Worm (Caenorhabditis elegans): ENCODE data around the gene ndab-2.
A peak's percentile ranks its signal among the peaks of the same experiment; 100 is the strongest.

ndab-2 gene

DNA sequence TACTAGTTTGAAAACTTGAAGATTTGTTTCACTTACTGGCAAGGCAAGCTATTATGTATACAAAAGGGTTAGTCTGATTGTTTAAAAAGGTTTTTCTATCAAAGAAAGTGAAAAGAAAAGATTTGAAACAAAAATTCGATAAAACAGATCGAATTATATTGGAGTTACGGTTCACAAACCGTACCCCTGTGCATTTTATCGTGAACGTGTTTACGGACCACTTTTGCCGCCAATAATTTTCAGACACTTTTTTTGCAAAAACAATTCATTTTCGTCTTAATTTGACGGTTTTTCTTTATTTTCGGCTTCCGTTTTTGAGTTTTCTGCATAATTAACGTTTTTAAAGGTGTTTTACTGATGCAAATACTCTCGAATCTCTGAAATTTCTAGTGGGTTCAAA, 15.3 kb upstream of the ndab-2 start:
- no peak for TF ChIP-seq zip-8 (tag; optimal IDR thresholded peaks at IDR 0.05)
- TF ChIP-seq elt-1 (tag; optimal IDR thresholded peaks at IDR 0.05; ENCODE audit: borderline replicate concordance, insufficient read depth), result no peak
- no peak for TF ChIP-seq mab-5 (tag; optimal IDR thresholded peaks at IDR 0.05)
- no peak for TF ChIP-seq sptf-1 (tag; optimal IDR thresholded peaks at IDR 0.05)
- TF ChIP-seq snpc-4 (tag; optimal IDR thresholded peaks at IDR 0.05), result no peak

DNA sequence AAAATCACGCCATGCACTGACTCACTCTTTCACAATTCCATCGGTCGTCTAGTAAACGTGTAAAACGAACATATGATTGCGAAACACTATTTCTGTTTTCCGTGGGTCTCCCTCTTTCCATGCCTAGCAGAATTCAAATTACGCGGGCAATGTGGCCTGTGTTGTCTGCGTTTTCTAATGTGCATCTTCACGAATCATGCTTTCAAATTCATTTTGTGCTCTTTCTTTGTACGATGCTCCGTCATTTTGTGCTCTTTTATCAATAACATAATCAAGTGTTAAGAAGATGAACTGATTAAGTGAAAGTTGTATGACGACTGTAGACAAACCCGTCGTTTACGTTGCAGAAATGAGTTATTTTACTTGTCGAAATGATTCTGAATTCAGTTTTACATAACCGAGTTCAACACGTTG, 14.7 kb upstream of the ndab-2 start:
- TF ChIP-seq ces-1 (GFP tag; optimal IDR thresholded peaks at IDR 0.05) (peak; percentile 10), snpc-4 (tag; optimal IDR thresholded peaks at IDR 0.05) (no peak), mep-1 (tag; optimal IDR thresholded peaks at IDR 0.05) (no peak)

DNA sequence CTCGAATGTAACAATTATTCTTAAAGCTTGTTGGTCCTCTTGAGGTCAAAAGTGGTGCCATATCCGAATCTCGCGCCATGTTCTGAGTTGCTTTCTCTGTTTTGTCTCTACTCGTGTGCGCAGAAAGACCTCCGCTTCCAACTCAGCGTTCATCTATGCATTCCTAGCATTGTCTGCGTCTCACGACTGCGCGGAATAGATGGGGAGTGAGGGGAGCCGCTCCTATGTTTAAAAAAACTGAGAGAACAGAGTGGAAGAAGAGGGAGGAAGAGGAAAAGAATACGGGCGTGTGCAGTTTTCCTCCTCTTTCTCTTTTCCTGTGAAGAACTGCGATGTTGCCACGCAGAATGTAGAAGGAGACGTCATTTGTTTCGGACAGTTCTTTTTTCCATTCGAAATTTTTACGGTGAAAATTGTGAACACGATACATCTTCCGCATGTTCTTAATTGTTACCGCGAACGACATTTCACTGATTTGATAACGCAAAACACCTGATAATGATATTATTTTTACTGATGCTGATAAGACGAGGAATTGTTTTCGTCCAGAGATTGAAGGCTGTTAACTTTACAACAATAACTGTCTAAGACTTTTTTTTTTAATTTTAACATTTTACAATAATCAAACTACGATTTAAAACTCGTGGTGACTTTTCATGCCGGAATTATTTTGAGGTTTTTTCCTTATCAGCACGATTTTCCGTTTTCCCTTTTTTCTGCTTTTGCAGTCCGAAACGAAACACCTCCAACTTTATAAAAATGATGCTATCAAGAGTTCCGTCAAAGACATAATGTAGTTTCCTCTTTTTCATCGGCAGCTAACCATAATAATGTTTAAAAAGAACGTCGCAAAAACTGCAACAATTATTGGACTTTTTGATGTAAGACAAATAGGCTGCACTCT, 13.6 kb upstream of the ndab-2 start:
- no peak for TF ChIP-seq zip-8 (tag; optimal IDR thresholded peaks at IDR 0.05)
- peak; percentile 6 for TF ChIP-seq nhr-237 (tag; optimal IDR thresholded peaks at IDR 0.05)
- peak; percentile 11 for TF ChIP-seq drap-1 (GFP tag; optimal IDR thresholded peaks at IDR 0.05)
- no peak for TF ChIP-seq sptf-1 (tag; optimal IDR thresholded peaks at IDR 0.05)

DNA sequence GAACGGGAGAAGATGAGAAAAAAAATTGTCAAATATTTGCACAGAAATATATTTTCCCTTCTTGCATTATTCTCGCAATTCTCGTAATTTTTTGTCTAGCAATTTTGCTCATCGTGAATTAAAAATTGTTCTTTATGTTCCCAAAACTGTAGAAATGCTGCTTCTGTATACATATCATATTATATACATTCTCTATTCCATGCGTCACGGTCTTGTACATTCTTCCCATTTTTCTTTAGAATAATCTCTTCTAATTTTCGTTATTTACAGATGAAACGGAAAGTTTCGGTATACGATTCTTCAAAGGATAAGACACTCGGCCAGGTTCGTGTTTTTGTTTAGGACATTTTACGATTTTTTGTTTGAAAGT, 13.0 kb upstream of the ndab-2 start, which contains the start of gene acs-4:
Gene acs-4 (plus strand): TSS at position 271 of the 370 bp plus-strand sequence.
- TF ChIP-seq ceh-43 (GFP tag; optimal IDR thresholded peaks at IDR 0.05) (no peak), elt-3 (tag; optimal IDR thresholded peaks at IDR 0.05) (no peak), unc-62 (GFP tag; optimal IDR thresholded peaks at IDR 0.05) (no peak), zip-8 (tag; optimal IDR thresholded peaks at IDR 0.05) (no peak), lsy-2 (tag; optimal IDR thresholded peaks at IDR 0.05) (no peak), nhr-12 (tag; optimal IDR thresholded peaks at IDR 0.05) (no peak), flh-1 (GFP tag; optimal IDR thresholded peaks at IDR 0.05) (no peak), lin-32 (GFP tag; optimal IDR thresholded peaks at IDR 0.05) (no peak), nhr-2 (tag; optimal IDR thresholded peaks at IDR 0.05) (no peak), pha-4 (tag; optimal IDR thresholded peaks at IDR 0.05) (no peak), unc-39 (tag; optimal IDR thresholded peaks at IDR 0.05) (no peak), tbx-8 (GFP tag; optimal IDR thresholded peaks at IDR 0.05) (no peak), mab-5 (tag; optimal IDR thresholded peaks at IDR 0.05) (no peak), blmp-1 (tag; optimal IDR thresholded peaks at IDR 0.05) (no peak), mep-1 (tag; optimal IDR thresholded peaks at IDR 0.05) (no peak), nhr-28 (tag; optimal IDR thresholded peaks at IDR 0.05) (no peak)

DNA sequence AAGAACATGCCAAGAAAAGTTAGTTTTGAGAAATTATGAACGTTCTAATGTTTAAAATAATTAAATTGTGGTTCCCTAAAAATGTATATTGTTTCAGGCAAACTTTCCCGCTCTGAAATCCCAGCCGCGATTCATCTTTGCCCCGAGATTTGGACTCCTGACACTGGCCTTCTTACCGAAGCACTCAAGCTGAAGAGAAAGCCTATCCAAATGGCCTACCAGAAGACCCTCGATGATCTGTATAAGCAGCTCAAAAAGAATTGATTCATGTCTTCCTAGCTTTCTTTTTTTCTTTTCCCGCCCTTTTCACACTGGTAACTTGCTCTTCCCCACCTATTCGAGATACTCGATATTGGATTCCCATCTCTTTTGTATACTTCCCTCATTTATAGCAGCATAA, 10.5 kb upstream of the ndab-2 start:
- TF ChIP-seq unc-120 (tag; optimal IDR thresholded peaks at IDR 0.05; ENCODE audit: poor library complexity, severe bottlenecking) (no peak), bed-3 (GFP tag; optimal IDR thresholded peaks at IDR 0.05) (no peak), cnd-1 (tag; optimal IDR thresholded peaks at IDR 0.05) (no peak), ceh-83 (GFP tag; optimal IDR thresholded peaks at IDR 0.05) (no peak), nhr-2 (tag; optimal IDR thresholded peaks at IDR 0.05) (no peak), ceh-43 (GFP tag; optimal IDR thresholded peaks at IDR 0.05) (no peak), nhr-28 (tag; optimal IDR thresholded peaks at IDR 0.05) (no peak), ztf-11 (tag; optimal IDR thresholded peaks at IDR 0.05) (no peak), lsy-2 (tag; optimal IDR thresholded peaks at IDR 0.05) (no peak), M03D4.4 (tag; optimal IDR thresholded peaks at IDR 0.05) (no peak), lin-13 (tag; optimal IDR thresholded peaks at IDR 0.05) (no peak)

DNA sequence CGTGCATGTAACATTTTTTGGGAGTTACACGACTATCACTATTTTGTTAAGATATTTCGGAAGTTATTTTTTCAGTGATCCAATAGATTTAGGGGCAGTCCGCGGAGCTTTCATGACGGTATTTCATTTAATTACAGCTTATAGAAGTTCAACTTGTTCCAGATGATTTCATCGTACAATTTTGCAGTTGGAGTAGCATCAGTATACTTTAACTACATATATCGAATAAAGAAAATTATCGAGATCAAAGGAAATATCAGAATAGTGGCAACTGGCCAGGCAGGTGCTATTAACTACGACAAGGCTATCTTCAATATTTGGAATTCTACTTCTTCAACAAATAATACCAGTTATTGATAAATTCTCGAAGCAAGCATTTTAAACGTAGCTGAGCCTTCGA, 2.1 kb upstream of the ndab-2 start:
- no peak for TF ChIP-seq snpc-4 (tag; optimal IDR thresholded peaks at IDR 0.05)
- no peak for TF ChIP-seq M03D4.4 (tag; optimal IDR thresholded peaks at IDR 0.05)
- no peak for TF ChIP-seq drap-1 (GFP tag; optimal IDR thresholded peaks at IDR 0.05)
- no peak for TF ChIP-seq sptf-1 (tag; optimal IDR thresholded peaks at IDR 0.05)
- TF ChIP-seq unc-39 (tag; optimal IDR thresholded peaks at IDR 0.05), result no peak
- no peak for TF ChIP-seq tbx-8 (GFP tag; optimal IDR thresholded peaks at IDR 0.05)
- TF ChIP-seq unc-120 (tag; optimal IDR thresholded peaks at IDR 0.05; ENCODE audit: poor library complexity, severe bottlenecking), result no peak
- no peak for TF ChIP-seq elt-3 (tag; optimal IDR thresholded peaks at IDR 0.05)
- TF ChIP-seq nhr-237 (tag; optimal IDR thresholded peaks at IDR 0.05), result no peak
- TF ChIP-seq ceh-39 (tag; optimal IDR thresholded peaks at IDR 0.05), result no peak
- no peak for TF ChIP-seq lin-13 (tag; optimal IDR thresholded peaks at IDR 0.05)
